Fruit fly (Drosophila melanogaster) whole organism, embryonic: ENCODE results near the gene ssp7.

Source experiments
- Ada2b ChIP-seq: fragments of 200-800 bp; sonication (Bioruptor generic); IDR thresholded peaks from 2 replicates; pipeline ENCODE4 v1.3.6; 2022; ENCODE audit warnings: missing biosample characterization, missing genetic modification characterization
- C15 ChIP-seq: fragments of 200-800 bp; sonication (Bioruptor generic); IDR thresholded peaks from 3 replicates; pipeline ENCODE4 v1.3.6; 2022; ENCODE audit warnings: missing biosample characterization, missing genetic modification characterization
- CG10321 ChIP-seq: fragments of 200-800 bp; sonication (Bioruptor generic); IDR thresholded peaks from 2 replicates; pipeline ENCODE4 v1.3.6; 2022; ENCODE audit warnings: missing biosample characterization, missing genetic modification characterization
- CG10979 ChIP-seq: fragments of 200-800 bp; sonication (Bioruptor generic); optimal IDR thresholded peaks from 2 replicates; lab custom pipeline; 2018; ENCODE audit warnings: missing biosample characterization, mild to moderate bottlenecking, missing genetic modification characterization, moderate library complexity
- CG11504 ChIP-seq: fragments of 200-800 bp; sonication (Bioruptor generic); optimal IDR thresholded peaks from 3 replicates; lab custom pipeline; 2019; ENCODE audit warnings: missing biosample characterization, mild to moderate bottlenecking, missing genetic modification characterization, moderate library complexity
- CG11560 ChIP-seq: fragments of 200-800 bp; sonication (Bioruptor generic); IDR thresholded peaks from 3 replicates; pipeline ENCODE4 v1.3.6; 2022; ENCODE audit warnings: missing biosample characterization, missing genetic modification characterization
- CG14965 ChIP-seq: fragments of 200-800 bp; sonication (Bioruptor generic); optimal IDR thresholded peaks from 2 replicates; lab custom pipeline; 2016; ENCODE audit warnings: missing biosample characterization, missing genetic modification characterization, borderline replicate concordance
- CG15479 ChIP-seq: fragments of 200-800 bp; sonication (Bioruptor generic); optimal IDR thresholded peaks from 3 replicates; lab custom pipeline; 2019; ENCODE audit warnings: missing biosample characterization, mild to moderate bottlenecking, missing genetic modification characterization, moderate library complexity
- CG16813 ChIP-seq: fragments of 200-800 bp; sonication (Bioruptor generic); IDR thresholded peaks from 3 replicates; pipeline ENCODE4 v1.3.6; 2022; ENCODE audit warnings: missing biosample characterization, missing genetic modification characterization; ENCODE audit not compliant: partially characterized antibody
- CG2199 ChIP-seq: fragments of 200-800 bp; sonication (Bioruptor generic); IDR thresholded peaks from 3 replicates; pipeline ENCODE4 v1.3.6; 2022; ENCODE audit warnings: missing biosample characterization, missing genetic modification characterization
- CG4404 ChIP-seq: fragments of 200-800 bp; sonication (Bioruptor generic); IDR thresholded peaks from 2 replicates; pipeline ENCODE4 v1.3.6; 2022; ENCODE audit warnings: missing biosample characterization, missing genetic modification characterization
- CG4730 ChIP-seq: fragments of 200-800 bp; sonication (Bioruptor generic); IDR thresholded peaks from 2 replicates; pipeline ENCODE4 v1.3.6; 2022; ENCODE audit warnings: missing biosample characterization, missing genetic modification characterization
- CG4854 ChIP-seq: fragments of 200-800 bp; sonication (Bioruptor generic); optimal IDR thresholded peaks from 2 replicates; lab custom pipeline; 2016; ENCODE audit warnings: missing biosample characterization, missing genetic modification characterization, inconsistent platforms
- CG5245 ChIP-seq: fragments of 200-800 bp; sonication (Bioruptor generic); optimal IDR thresholded peaks from 3 replicates; lab custom pipeline; 2016; ENCODE audit warnings: missing biosample characterization, missing genetic modification characterization
- CG6272 ChIP-seq: fragments of 200-800 bp; sonication (Bioruptor generic); IDR thresholded peaks from 2 replicates; pipeline ENCODE4 v1.3.6; 2022; ENCODE audit warnings: missing biosample characterization, missing genetic modification characterization
- CG6689 ChIP-seq: fragments of 200-800 bp; sonication (Bioruptor generic); IDR thresholded peaks from 2 replicates; pipeline ENCODE4 v1.3.6; 2022; ENCODE audit warnings: missing biosample characterization, missing genetic modification characterization
- CG6791 ChIP-seq: fragments of 200-800 bp; sonication (Bioruptor generic); IDR thresholded peaks from 3 replicates; pipeline ENCODE4 v1.3.6; 2022; ENCODE audit warnings: missing biosample characterization, missing genetic modification characterization; ENCODE audit not compliant: partially characterized antibody
- CG7271 ChIP-seq: fragments of 200-800 bp; sonication (Bioruptor generic); optimal IDR thresholded peaks from 2 replicates; lab custom pipeline; 2018; ENCODE audit warnings: missing biosample characterization, mild to moderate bottlenecking, missing genetic modification characterization, moderate library complexity
- CG7786 ChIP-seq: fragments of 200-800 bp; sonication (Bioruptor generic); optimal IDR thresholded peaks from 2 replicates; lab custom pipeline; 2016; ENCODE audit warnings: missing biosample characterization, missing genetic modification characterization
- CG8281 ChIP-seq: fragments of 200-800 bp; sonication (Bioruptor generic); optimal IDR thresholded peaks from 2 replicates; lab custom pipeline; 2018; ENCODE audit warnings: missing biosample characterization, mild to moderate bottlenecking, missing genetic modification characterization, moderate library complexity
- D ChIP-seq, 2 experiments: fragments of 200-800 bp in 1 of 2; fragments of >200 bp in 1 of 2; sonication (Bioruptor generic) in 1 of 2; optimal IDR thresholded peaks; 2 replicates in 1 of 2; 3 replicates in 1 of 2; lab custom pipeline; 2017; ENCODE audit warnings: mild to moderate bottlenecking in 1 of 2, missing biosample characterization in 1 of 2, missing genetic modification characterization in 1 of 2, missing genetic modification reagents in 1 of 2
- Dad ChIP-seq: fragments of 200-800 bp; sonication (Bioruptor generic); optimal IDR thresholded peaks from 3 replicates; lab custom pipeline; 2016; ENCODE audit warnings: missing biosample characterization, missing genetic modification characterization
- E2f1 ChIP-seq: fragments of 200-800 bp; sonication (Bioruptor generic); IDR thresholded peaks from 2 replicates; pipeline ENCODE4 v1.3.6; 2022; ENCODE audit warnings: missing biosample characterization, missing genetic modification characterization
- Eip74EF ChIP-seq, 2 experiments: fragments of 200-800 bp in 1 of 2; fragments of >200 bp in 1 of 2; sonication (Bioruptor generic) in 1 of 2; optimal IDR thresholded peaks; 2 replicates each; lab custom pipeline; 2017 to 2019; ENCODE audit warnings: missing biosample characterization in 2 of 2, missing genetic modification characterization in 2 of 2, mild to moderate bottlenecking in 1 of 2, moderate library complexity in 1 of 2
- HLH54F ChIP-seq: fragments of 200-800 bp; sonication (Bioruptor generic); optimal IDR thresholded peaks from 3 replicates; lab custom pipeline; 2016; ENCODE audit warnings: missing biosample characterization, missing genetic modification characterization
- Hr51 ChIP-seq, 2 experiments: fragments of 200-800 bp; sonication (Bioruptor generic); optimal IDR thresholded peaks; 2 replicates in 1 of 2; 3 replicates in 1 of 2; lab custom pipeline; 2016 to 2018; ENCODE audit warnings: missing biosample characterization in 2 of 2, missing genetic modification characterization in 2 of 2, mild to moderate bottlenecking in 1 of 2, moderate library complexity in 1 of 2
- Lim3 ChIP-seq: fragments of 200-800 bp; sonication (Bioruptor generic); IDR thresholded peaks from 2 replicates; pipeline ENCODE4 v1.3.6; 2022; ENCODE audit warnings: missing biosample characterization, missing genetic modification characterization
- Med ChIP-seq: fragments of 200-800 bp; sonication (Bioruptor generic); peaks from one replicate; lab custom pipeline; 2016; ENCODE audit warnings: missing biosample characterization, missing genetic modification characterization, mild to moderate bottlenecking, inconsistent platforms, moderate library complexity
- Rfx ChIP-seq: fragments of 200-800 bp; sonication (Bioruptor generic); IDR thresholded peaks from 2 replicates; pipeline ENCODE4 v1.3.6; 2022; ENCODE audit warnings: missing biosample characterization, missing genetic modification characterization
- Spps ChIP-seq: fragments of 200-800 bp; sonication (Bioruptor generic); optimal IDR thresholded peaks from 2 replicates; lab custom pipeline; 2018; ENCODE audit warnings: missing biosample characterization, mild to moderate bottlenecking, missing genetic modification characterization
- cas ChIP-seq: fragments of 200-800 bp; sonication (Bioruptor generic); IDR thresholded peaks from 2 replicates; pipeline ENCODE4 v1.3.6; 2022; ENCODE audit warnings: missing biosample characterization, missing genetic modification characterization
- caup ChIP-seq: fragments of 200-800 bp; sonication (Bioruptor generic); optimal IDR thresholded peaks from 3 replicates; lab custom pipeline; 2017; ENCODE audit warnings: missing biosample characterization, mild to moderate bottlenecking, missing genetic modification characterization, moderate library complexity; ENCODE audit not compliant: severe bottlenecking
- chm ChIP-seq: fragments of 200-800 bp; sonication (Bioruptor generic); IDR thresholded peaks from 2 replicates; pipeline ENCODE4 v1.3.6; 2022; ENCODE audit warnings: missing biosample characterization, missing genetic modification characterization
- dmrt99B ChIP-seq: fragments of 200-800 bp; sonication (Bioruptor generic); optimal IDR thresholded peaks from 2 replicates; lab custom pipeline; 2018; ENCODE audit warnings: missing biosample characterization, mild to moderate bottlenecking, missing genetic modification characterization, moderate library complexity
- dysf ChIP-seq: fragments of 200-800 bp; sonication (Bioruptor generic); IDR thresholded peaks from 3 replicates; pipeline ENCODE4 v1.3.6; 2022; ENCODE audit warnings: missing biosample characterization, missing genetic modification characterization
- ewg ChIP-seq: fragments of 200-800 bp; sonication (Bioruptor generic); optimal IDR thresholded peaks from 3 replicates; lab custom pipeline; 2017; ENCODE audit warnings: mild to moderate bottlenecking, missing biosample characterization, missing genetic modification reagents, missing genetic modification characterization
- gce ChIP-seq: fragments of 200-800 bp; sonication (Bioruptor generic); IDR thresholded peaks from 3 replicates; pipeline ENCODE4 v1.3.6; 2022; ENCODE audit warnings: missing biosample characterization, missing genetic modification characterization
- knrl ChIP-seq: fragments of 200-800 bp; sonication (Bioruptor generic); IDR thresholded peaks from 3 replicates; pipeline ENCODE4 v1.3.6; 2022; ENCODE audit warnings: missing biosample characterization, missing genetic modification characterization; ENCODE audit not compliant: partially characterized antibody
- nerfin-2 ChIP-seq: fragments of 200-800 bp; sonication (Bioruptor generic); IDR thresholded peaks from 2 replicates; pipeline ENCODE4 v1.3.6; 2022; ENCODE audit warnings: missing biosample characterization, missing genetic modification characterization; ENCODE audit not compliant: partially characterized antibody
- onecut ChIP-seq: fragments of 200-800 bp; sonication (Bioruptor generic); IDR thresholded peaks from 2 replicates; pipeline ENCODE4 v1.3.6; 2022; ENCODE audit warnings: missing biosample characterization, missing genetic modification characterization
- pho ChIP-seq: fragments of 200-800 bp; sonication (Bioruptor generic); optimal IDR thresholded peaks from 2 replicates; lab custom pipeline; 2016; ENCODE audit warnings: missing biosample characterization, missing genetic modification characterization
- salm ChIP-seq: fragments of 200-800 bp; sonication (Bioruptor generic); optimal IDR thresholded peaks from 2 replicates; lab custom pipeline; 2018; ENCODE audit warnings: missing biosample characterization, mild to moderate bottlenecking, missing genetic modification characterization
- sens-2 ChIP-seq: fragments of 200-800 bp; sonication (Bioruptor generic); IDR thresholded peaks from 2 replicates; pipeline ENCODE4 v1.3.6; 2022; ENCODE audit warnings: missing biosample characterization, missing genetic modification characterization
- stc ChIP-seq: fragments of 200-800 bp; sonication (Bioruptor generic); IDR thresholded peaks from 2 replicates; pipeline ENCODE4 v1.3.6; 2022; ENCODE audit warnings: missing biosample characterization, missing genetic modification characterization
- twi ChIP-seq: fragments of 200-800 bp; optimal IDR thresholded peaks from 2 replicates; lab custom pipeline; 2019; ENCODE audit warnings: missing biosample characterization, mild to moderate bottlenecking, missing genetic modification characterization, moderate library complexity
- vvl ChIP-seq: fragments of 200-800 bp; sonication (Bioruptor generic); IDR thresholded peaks from 2 replicates; pipeline ENCODE4 v1.3.6; 2022; ENCODE audit warnings: missing biosample characterization, missing genetic modification characterization
- wek ChIP-seq: fragments of 200-800 bp; sonication (Bioruptor generic); optimal IDR thresholded peaks from 3 replicates; lab custom pipeline; 2018; ENCODE audit warnings: missing biosample characterization, mild to moderate bottlenecking, missing genetic modification characterization, moderate library complexity
- wor ChIP-seq: fragments of 200-800 bp; sonication (Bioruptor generic); IDR thresholded peaks from 2 replicates; pipeline ENCODE4 v1.3.6; 2022; ENCODE audit warnings: missing biosample characterization, missing genetic modification characterization
- zen ChIP-seq: fragments of 200-800 bp; sonication (Bioruptor generic); optimal IDR thresholded peaks from 3 replicates; lab custom pipeline; 2018; ENCODE audit warnings: missing biosample characterization, mild to moderate bottlenecking, missing genetic modification characterization, moderate library complexity

The ssp7 gene

dm6 chrX:11137566-11138186 is 2.4 kb downstream of the ssp7 start, which contains the start of gene CDK2AP1 (continued):
- no peak for TF ChIP-seq caup
- no peak for TF ChIP-seq Spps (tag; lab: Kevin White, UChicago)
- TF ChIP-seq Rfx (GFP tag; lab: Robert Waterston, UW), result peak; percentile 72
- TF ChIP-seq Dad (GFP tag; lab: Kevin White, UChicago), result no peak
- TF ChIP-seq Ada2b (GFP tag; lab: Robert Waterston, UW), result no peak
- TF ChIP-seq Eip74EF (GFP tag; optimal IDR thresholded peaks at IDR 0.05; lab: Kevin White, UChicago), result peak in 1 of 2 experiments; percentile 40
- no peak for TF ChIP-seq CG14965 (GFP tag; lab: Kevin White, UChicago)
- no peak for TF ChIP-seq CG4730 (GFP tag; lab: Robert Waterston, UW)
- TF ChIP-seq twi (tag; lab: Kevin White, UChicago), result no peak
- TF ChIP-seq CG6689 (GFP tag; lab: Robert Waterston, UW), result no peak
- TF ChIP-seq CG5245 (GFP tag; lab: Kevin White, UChicago), result no peak
- no peak for TF ChIP-seq E2f1 (GFP tag; lab: Robert Waterston, UW)
- TF ChIP-seq CG7271 (tag; lab: Kevin White, UChicago), result no peak
- no peak for TF ChIP-seq cas (GFP tag; lab: Robert Waterston, UW)
- no peak for TF ChIP-seq CG4854
- TF ChIP-seq CG6791 (GFP tag; lab: Robert Waterston, UW), result peak; percentile 87
- TF ChIP-seq CG16813 (GFP tag; lab: Robert Waterston, UW), result peak; percentile 77
- TF ChIP-seq salm, result no peak
- no peak for TF ChIP-seq CG11504 (tag; lab: Kevin White, UChicago)
- TF ChIP-seq Lim3, result no peak
- TF ChIP-seq wor (GFP tag; lab: Robert Waterston, UW), result no peak
- peak; percentile 63 for TF ChIP-seq vvl (GFP tag; lab: Robert Waterston, UW)
- TF ChIP-seq stc, result no peak
- no peak for TF ChIP-seq CG8281
- no peak for TF ChIP-seq dmrt99B (tag; lab: Kevin White, UChicago)
- no peak for TF ChIP-seq CG15479 (GFP tag; lab: Kevin White, UChicago)
- TF ChIP-seq chm (GFP tag; lab: Robert Waterston, UW), result no peak
- TF ChIP-seq knrl (GFP tag; lab: Robert Waterston, UW), result peak; percentile 71
- no peak for TF ChIP-seq Hr51 (GFP tag; optimal IDR thresholded peaks at IDR 0.05; lab: Kevin White, UChicago)
- TF ChIP-seq zen, result peak; percentile 25
- TF ChIP-seq C15 (GFP tag; lab: Robert Waterston, UW), result no peak
- TF ChIP-seq pho (GFP tag; lab: Kevin White, UChicago), result peak; percentile 12
- TF ChIP-seq HLH54F (GFP tag; lab: Kevin White, UChicago), result peak; percentile 42
- TF ChIP-seq CG10979, result no peak
- TF ChIP-seq dysf (GFP tag; lab: Robert Waterston, UW), result peak; percentile 17; the same call in 1 of the 3 replicates
- peak; percentile 25 for TF ChIP-seq CG7786 (GFP tag; lab: Kevin White, UChicago)
- TF ChIP-seq CG10321 (GFP tag; lab: Robert Waterston, UW), result no peak
- TF ChIP-seq CG4404, result no peak
- TF ChIP-seq D (optimal IDR thresholded peaks at IDR 0.05; lab: Kevin White, UChicago), result no peak
- TF ChIP-seq D (GFP tag; optimal IDR thresholded peaks at IDR 0.05; lab: Kevin White, UChicago), result no peak
- TF ChIP-seq CG2199 (GFP tag; lab: Robert Waterston, UW), result no peak
- no peak for TF ChIP-seq sens-2 (GFP tag; lab: Robert Waterston, UW)
- no peak for TF ChIP-seq CG6272
- no peak for TF ChIP-seq wek (GFP tag; lab: Kevin White, UChicago)
- TF ChIP-seq onecut, result peak; percentile 15; the same call in 1 of the 2 replicates
- TF ChIP-seq ewg (GFP tag; lab: Kevin White, UChicago), result peak; percentile 10
- no peak for TF ChIP-seq gce
- TF ChIP-seq Med (GFP tag; lab: Kevin White, UChicago), result peak; percentile 79
- no peak; the same call in 2 of the 3 replicates for TF ChIP-seq CG11560 (tag; lab: Robert Waterston, UW)
- peak; percentile 72 for TF ChIP-seq nerfin-2 (GFP tag; lab: Robert Waterston, UW)
